Worm (Caenorhabditis elegans): ENCODE measurements around the gene gmeb-3.
A peak's percentile ranks its signal among the peaks of the same experiment; 100 is the strongest.

The gmeb-3 gene

DNA sequence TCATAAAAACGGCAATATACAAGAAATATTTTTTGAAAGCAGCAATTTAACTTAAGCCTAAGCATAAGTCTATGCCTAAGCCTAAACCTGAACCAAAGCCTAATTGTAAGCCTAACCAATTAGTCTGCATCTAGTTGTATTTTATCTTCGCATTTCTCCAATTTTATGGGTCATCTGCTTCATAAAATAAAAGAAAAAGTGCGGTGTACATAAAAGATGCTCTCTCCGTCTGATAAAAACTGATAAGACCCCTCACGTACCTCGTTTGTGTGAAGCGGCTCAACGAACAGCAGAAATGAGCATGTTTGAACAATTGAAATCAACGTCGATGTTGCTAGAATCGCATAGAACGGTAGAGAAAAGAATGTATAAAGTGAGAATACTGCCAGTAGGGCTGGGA lies 16.8 kb downstream of the gmeb-3 start:
- TF ChIP-seq mep-1 (tag; optimal IDR thresholded peaks at IDR 0.05) (no peak), egl-13 (tag; optimal IDR thresholded peaks at IDR 0.05) (no peak), lin-35 (GFP tag; optimal IDR thresholded peaks at IDR 0.05) (peak in 1 of 2 experiments; percentile 6), elt-2 (tag; optimal IDR thresholded peaks at IDR 0.05) (peak; percentile 19), ces-1 (GFP tag; optimal IDR thresholded peaks at IDR 0.05) (no peak), rnt-1 (tag; optimal IDR thresholded peaks at IDR 0.05) (no peak), ceh-63 (GFP tag; optimal IDR thresholded peaks at IDR 0.05) (no peak), ceh-88 (GFP tag; IDR thresholded peaks at IDR 0.05) (no peak), ets-5 (GFP tag; IDR thresholded peaks at IDR 0.05) (no peak), lin-39 (tag; optimal IDR thresholded peaks at IDR 0.05) (no peak)

DNA sequence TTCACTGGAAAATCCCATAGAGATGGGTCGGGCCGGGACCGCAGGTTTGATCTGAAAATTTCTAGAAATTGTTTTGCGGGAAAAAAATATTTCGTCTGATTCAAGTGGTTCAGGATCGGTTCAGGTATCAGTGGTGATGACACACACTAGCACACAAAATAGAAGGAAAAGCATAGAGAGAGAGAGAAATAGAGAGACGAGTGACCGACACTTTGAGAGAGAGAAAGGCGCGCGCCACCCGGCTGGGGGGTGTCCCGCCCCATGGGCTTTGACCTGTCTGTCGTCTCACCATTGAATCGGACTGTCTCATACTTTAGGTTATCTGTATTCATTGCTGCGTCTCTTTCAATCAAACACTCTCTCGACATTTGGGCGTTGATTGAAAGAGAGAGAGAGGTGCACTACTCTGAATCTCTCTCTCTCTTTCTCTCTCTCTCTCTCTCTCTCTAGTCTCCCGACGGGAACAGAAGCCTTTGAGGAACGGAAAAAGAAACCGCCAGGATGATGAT lies 18.2 kb downstream of the gmeb-3 start, which contains the start of gene acy-3:
TSS of gene acy-3 (minus strand) at position 51 of the 509 bp plus-strand sequence.
- TF ChIP-seq lin-35 (GFP tag; optimal IDR thresholded peaks at IDR 0.05) (peak; percentile 5 to 40), nhr-237 (tag; optimal IDR thresholded peaks at IDR 0.05) (no peak), ztf-11 (tag; optimal IDR thresholded peaks at IDR 0.05) (no peak), egl-13 (tag; optimal IDR thresholded peaks at IDR 0.05) (no peak), dsc-1 (tag; optimal IDR thresholded peaks at IDR 0.05) (no peak), ama-1 (optimal IDR thresholded peaks at IDR 0.05) (no peak), hpl-2 (GFP tag; optimal IDR thresholded peaks at IDR 0.05) (no peak), nhr-77 (tag; optimal IDR thresholded peaks at IDR 0.05) (no peak), isw-1 (GFP tag; IDR thresholded peaks at IDR 0.05) (no peak), nhr-19 (GFP tag; conservative IDR thresholded peaks at IDR 0.05) (peak; percentile 67), lir-3 (tag; optimal IDR thresholded peaks at IDR 0.05; ENCODE audit: poor library complexity) (no peak), sup-37 (GFP tag; optimal IDR thresholded peaks at IDR 0.05) (peak; percentile 25), ces-1 (GFP tag; optimal IDR thresholded peaks at IDR 0.05) (no peak), skn-1 (tag; optimal IDR thresholded peaks at IDR 0.05) (peak; percentile 1), pax-3 (tag; optimal IDR thresholded peaks at IDR 0.05) (no peak), ceh-88 (GFP tag; IDR thresholded peaks at IDR 0.05) (no peak), pag-3 (tag; optimal IDR thresholded peaks at IDR 0.05; ENCODE audit: borderline replicate concordance, insufficient read depth) (no peak), nhr-76 (tag; optimal IDR thresholded peaks at IDR 0.05) (no peak), unc-86 (tag; optimal IDR thresholded peaks at IDR 0.05) (no peak), alr-1 (tag; optimal IDR thresholded peaks at IDR 0.05; ENCODE audit: borderline replicate concordance) (no peak), grh-1 (GFP tag; IDR thresholded peaks at IDR 0.05) (no peak), F16B12.6 (tag; optimal IDR thresholded peaks at IDR 0.05) (no peak), zip-4 (GFP tag; optimal IDR thresholded peaks at IDR 0.05) (no peak), rnt-1 (tag; optimal IDR thresholded peaks at IDR 0.05) (peak; percentile 72), elt-3 (tag; optimal IDR thresholded peaks at IDR 0.05) (peak in 1 of 6 experiments; percentile 18), unc-98 (GFP tag; IDR thresholded peaks at IDR 0.05) (no peak), efl-1 (optimal IDR thresholded peaks at IDR 0.05) (peak; percentile 46 to 58), efl-1 (GFP tag; optimal IDR thresholded peaks at IDR 0.05 in 1 of 2) (peak in 1 of 2 experiments; percentile 94), nhr-85 (tag) (peak; percentile 86), snu-23 (GFP tag; optimal IDR thresholded peaks at IDR 0.05) (peak; percentile 76), fkh-8 (tag; optimal IDR thresholded peaks at IDR 0.05) (no peak), unc-130 (tag; optimal IDR thresholded peaks at IDR 0.05) (peak; percentile 18), mep-1 (tag; optimal IDR thresholded peaks at IDR 0.05) (no peak), lin-14 (GFP tag; optimal IDR thresholded peaks at IDR 0.05) (peak; percentile 78), dpl-1 (GFP tag; optimal IDR thresholded peaks at IDR 0.05) (peak in 1 of 3 experiments; percentile 35), lin-15B (tag; optimal IDR thresholded peaks at IDR 0.05) (no peak), nhr-12 (tag; optimal IDR thresholded peaks at IDR 0.05) (no peak), C04F5.9 (tag; optimal IDR thresholded peaks at IDR 0.05) (no peak), nhr-84 (tag; optimal IDR thresholded peaks at IDR 0.05) (no peak), xbp-1 (tag; optimal IDR thresholded peaks at IDR 0.05) (peak; percentile 21), C34B4.2 (tag; optimal IDR thresholded peaks at IDR 0.05) (no peak), Y116A8C.19 (tag; optimal IDR thresholded peaks at IDR 0.05; ENCODE audit: borderline replicate concordance) (no peak), snpc-4 (tag; optimal IDR thresholded peaks at IDR 0.05) (no peak), elt-2 (tag; optimal IDR thresholded peaks at IDR 0.05) (peak; percentile 28), egl-27 (tag; optimal IDR thresholded peaks at IDR 0.05) (peak in 1 of 2 experiments; percentile 19), jun-1 (tag; optimal IDR thresholded peaks at IDR 0.05) (peak; percentile 7), tlp-1 (tag; optimal IDR thresholded peaks at IDR 0.05) (no peak)
